Fruit fly (Drosophila melanogaster) Kc167 (cell line): Measurements from ENCODE around the gene Thor.

Experiments
- Myc ChIP-seq: fragments of >200 bp; optimal IDR thresholded peaks from 2 replicates; lab custom pipeline; 2017; ENCODE audit warnings: missing external identifiers
- Sin3A ChIP-seq: fragments of >200 bp; optimal IDR thresholded peaks from 2 replicates; lab custom pipeline; 2018; ENCODE audit warnings: missing external identifiers
- insv ChIP-seq: fragments of >200 bp; optimal IDR thresholded peaks from 3 replicates; lab custom pipeline; 2018; ENCODE audit warnings: missing external identifiers
- psq ChIP-seq: fragments of >200 bp; optimal IDR thresholded peaks from 2 replicates; lab custom pipeline; 2017; ENCODE audit warnings: missing external identifiers
- ttk ChIP-seq: sonication (Bioruptor generic); optimal IDR thresholded peaks from 2 replicates; lab custom pipeline; 2017; ENCODE audit warnings: missing external identifiers

- TF ChIP-seq ttk (lab: Kevin White, UChicago) (no peak), psq (lab: Kevin White, UChicago) (no peak), Sin3A (lab: Kevin White, UChicago) (no peak), insv (lab: Kevin White, UChicago) (no peak), Myc (lab: Kevin White, UChicago) (no peak)
These were observed 1.0 kb upstream of the Thor start for dm6 chr2L:3477057-3477755.
